Worm (Caenorhabditis elegans): Measurements from ENCODE around the gene T12A2.3.

- TF ChIP-seq aly-1 (tag; optimal IDR thresholded peaks at IDR 0.05) (no peak), flt-1 (GFP tag; IDR thresholded peaks at IDR 0.05) (no peak), ama-1 (optimal IDR thresholded peaks at IDR 0.05) (no peak), scrt-1 (GFP tag; IDR thresholded peaks at IDR 0.05) (no peak)
Observed at ce11 chrIII:6289366-6289765, 48.7 kb downstream of the T12A2.3 start.

Measured in whole organism, early embryonic.